Fruit fly (Drosophila melanogaster) whole organism: ENCODE data around the gene CG33654.

Experiments used
- CG8478 ChIP-seq: fragments of >200 bp; optimal IDR thresholded peaks from 2 replicates; lab custom pipeline; 2018; ENCODE audit warnings: inconsistent platforms
- Dll ChIP-seq: fragments of >200 bp; optimal IDR thresholded peaks from 2 replicates; lab custom pipeline; 2017
- EcR ChIP-seq, 2 experiments: fragments of >200 bp; optimal IDR thresholded peaks; 2 replicates each; lab custom pipeline; 2017; ENCODE audit warnings: missing biosample characterization in 2 of 2, missing genetic modification characterization in 2 of 2, missing genetic modification reagents in 2 of 2
- pan ChIP-seq: fragments of >200 bp; optimal IDR thresholded peaks from 2 replicates; lab custom pipeline; 2017
- psq ChIP-seq: fragments of >200 bp; optimal IDR thresholded peaks from 2 replicates; lab custom pipeline; 2017
- usp ChIP-seq: fragments of >200 bp; optimal IDR thresholded peaks from 2 replicates; lab custom pipeline; 2017; ENCODE audit warnings: missing biosample characterization, missing genetic modification characterization, mixed read lengths

Gene CG33654

DNA sequence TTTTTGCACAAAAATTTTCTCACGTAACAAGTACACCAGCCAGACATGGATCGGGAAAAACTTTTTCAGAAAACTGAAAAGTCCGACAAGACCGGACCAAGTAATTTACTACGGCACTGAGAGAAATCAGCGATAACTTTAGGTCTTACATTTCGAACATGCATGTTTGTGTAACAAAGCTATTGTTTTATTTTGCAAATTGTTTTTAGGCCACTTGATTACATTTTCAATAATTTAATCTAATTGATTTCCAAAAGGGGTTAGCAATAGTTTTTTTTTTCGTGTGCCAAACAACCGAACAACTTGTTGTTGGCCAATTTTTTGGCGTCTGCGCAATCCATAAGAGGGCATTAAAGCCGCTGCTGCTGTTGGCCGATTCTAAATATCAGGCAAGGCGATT is 30.1 kb upstream of the CG33654 start:
- TF ChIP-seq usp (no peak), Dll (no peak), psq (no peak), pan (no peak), CG8478 (lab: Kevin White, UChicago) (no peak), EcR (GFP tag; optimal IDR thresholded peaks at IDR 0.05; lab: Kevin White, UChicago) (no peak)

DNA sequence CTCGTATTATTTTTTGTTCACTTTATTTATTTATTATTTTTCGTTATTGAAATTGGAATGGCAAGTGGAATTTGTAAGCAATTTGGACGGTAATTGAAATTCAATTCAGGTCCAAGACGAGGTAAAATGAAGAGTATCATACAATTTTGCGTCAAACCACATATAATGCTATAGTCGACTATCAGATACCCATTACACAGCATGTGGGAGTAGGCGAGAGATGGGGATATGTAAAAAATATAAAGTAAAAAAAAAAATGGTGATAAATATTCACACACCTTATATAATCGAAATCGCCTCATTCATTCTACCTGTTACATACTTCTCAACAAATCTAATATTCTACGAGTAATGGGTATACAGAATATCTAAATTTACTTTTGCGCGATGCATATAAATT is 29.2 kb upstream of the CG33654 start:
- no peak for TF ChIP-seq CG8478 (lab: Kevin White, UChicago)
- no peak for TF ChIP-seq psq
- TF ChIP-seq pan, result no peak
- no peak for TF ChIP-seq usp
- no peak for TF ChIP-seq EcR (GFP tag; optimal IDR thresholded peaks at IDR 0.05; lab: Kevin White, UChicago)
- TF ChIP-seq Dll, result no peak

DNA sequence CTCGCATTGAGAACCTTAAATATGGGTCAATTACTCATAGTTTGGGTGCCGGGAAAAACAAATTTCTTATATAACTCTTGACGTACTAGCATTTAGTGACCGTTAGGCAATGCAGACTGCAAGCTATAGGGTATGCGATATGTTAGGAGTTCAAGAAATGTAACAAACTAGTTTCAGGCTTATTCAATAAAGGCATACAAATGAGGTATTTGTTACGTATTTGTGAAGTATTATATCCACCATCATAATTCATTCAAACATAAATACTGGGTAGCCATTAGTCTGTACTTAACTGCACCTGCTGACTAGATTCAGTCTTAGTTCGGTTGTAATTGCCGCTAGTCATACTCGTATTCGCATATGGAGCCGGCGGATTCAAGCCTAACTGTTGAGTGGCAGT is 25.2 kb upstream of the CG33654 start:
- TF ChIP-seq CG8478 (lab: Kevin White, UChicago), result no peak
- no peak for TF ChIP-seq usp
- no peak for TF ChIP-seq EcR (GFP tag; optimal IDR thresholded peaks at IDR 0.05; lab: Kevin White, UChicago)
- no peak for TF ChIP-seq Dll
- TF ChIP-seq pan, result no peak
- no peak for TF ChIP-seq psq

DNA sequence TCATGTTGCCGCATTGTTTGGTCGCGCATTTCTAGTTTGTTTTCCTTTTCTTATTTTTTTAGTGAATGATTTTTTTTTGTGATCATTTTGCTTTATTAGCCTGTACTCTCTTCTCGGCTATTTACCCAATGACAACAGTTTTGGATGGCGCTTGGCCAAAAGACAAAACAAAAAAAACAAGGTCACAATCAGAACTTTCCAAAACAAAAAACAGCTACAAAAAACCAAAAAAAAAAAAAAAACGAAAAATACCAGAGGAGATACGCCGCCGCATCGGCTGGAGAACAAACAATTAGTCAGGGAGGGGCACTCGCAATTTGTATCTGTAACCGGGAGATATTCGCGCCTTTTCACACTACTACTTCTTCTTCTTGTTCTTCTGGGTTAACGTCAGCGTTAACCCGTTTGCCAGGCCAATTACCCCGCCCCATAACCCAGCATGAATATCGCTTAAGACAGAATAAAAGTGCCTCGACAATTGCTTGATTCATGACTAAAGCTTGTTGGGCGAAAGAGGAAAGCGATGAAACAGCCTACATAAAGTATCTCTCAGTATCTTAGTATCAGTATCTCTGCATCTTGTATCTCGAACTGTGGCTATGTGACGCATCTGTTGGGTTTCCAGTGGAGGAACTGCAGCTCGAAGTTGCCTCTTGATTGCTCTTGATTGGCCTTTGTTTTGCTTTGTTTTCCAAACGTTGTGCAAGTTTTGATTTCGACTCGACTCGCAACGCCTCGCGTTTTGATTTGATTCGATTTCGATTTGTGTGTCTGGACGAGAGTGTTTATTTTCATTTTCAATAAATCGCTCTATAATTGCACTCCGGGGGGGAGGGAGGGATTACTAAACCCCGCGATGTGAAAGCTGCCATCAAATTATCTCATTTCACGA is 24.1 kb upstream of the CG33654 start:
- no peak for TF ChIP-seq EcR (GFP tag; optimal IDR thresholded peaks at IDR 0.05; lab: Kevin White, UChicago)
- no peak for TF ChIP-seq CG8478 (lab: Kevin White, UChicago)
- no peak for TF ChIP-seq Dll
- TF ChIP-seq usp, result no peak
- no peak for TF ChIP-seq psq
- no peak for TF ChIP-seq pan

- TF ChIP-seq psq, result no peak
- TF ChIP-seq usp, result no peak
- TF ChIP-seq pan, result no peak
- TF ChIP-seq CG8478 (lab: Kevin White, UChicago), result no peak
- no peak for TF ChIP-seq Dll
Observed at dm6 chr3R:9605084-9605483, 22.1 kb upstream of the CG33654 start.

- TF ChIP-seq Dll (no peak), pan (no peak), CG8478 (lab: Kevin White, UChicago) (no peak), usp (no peak), EcR (GFP tag; optimal IDR thresholded peaks at IDR 0.05; lab: Kevin White, UChicago) (no peak), psq (no peak)
Observed at dm6 chr3R:9604445-9605020, 21.5 kb upstream of the CG33654 start.

dm6 chr3R:9603022-9603942 is 20.3 kb upstream of the CG33654 start:
- TF ChIP-seq Dll, result no peak
- TF ChIP-seq CG8478 (lab: Kevin White, UChicago), result no peak
- no peak for TF ChIP-seq usp
- no peak for TF ChIP-seq EcR (GFP tag; optimal IDR thresholded peaks at IDR 0.05; lab: Kevin White, UChicago)
- TF ChIP-seq pan, result no peak
- no peak for TF ChIP-seq psq

dm6 chr3R:9601949-9602348 is 18.9 kb upstream of the CG33654 start:
- TF ChIP-seq EcR (GFP tag; optimal IDR thresholded peaks at IDR 0.05; lab: Kevin White, UChicago), result no peak
- no peak for TF ChIP-seq pan
- TF ChIP-seq CG8478 (lab: Kevin White, UChicago), result no peak
- no peak for TF ChIP-seq psq
- no peak for TF ChIP-seq usp
- no peak for TF ChIP-seq Dll

- TF ChIP-seq CG8478 (lab: Kevin White, UChicago) (no peak), Dll (no peak), psq (no peak), pan (no peak), EcR (GFP tag; optimal IDR thresholded peaks at IDR 0.05; lab: Kevin White, UChicago) (no peak), usp (no peak)
Observed at dm6 chr3R:9600558-9600959, 17.5 kb upstream of the CG33654 start.

dm6 chr3R:9598099-9598498 is 15.1 kb upstream of the CG33654 start:
- TF ChIP-seq pan, result no peak
- TF ChIP-seq usp, result no peak
- no peak for TF ChIP-seq EcR (GFP tag; optimal IDR thresholded peaks at IDR 0.05; lab: Kevin White, UChicago)
- TF ChIP-seq CG8478 (lab: Kevin White, UChicago), result no peak
- TF ChIP-seq Dll, result no peak
- TF ChIP-seq psq, result no peak

DNA sequence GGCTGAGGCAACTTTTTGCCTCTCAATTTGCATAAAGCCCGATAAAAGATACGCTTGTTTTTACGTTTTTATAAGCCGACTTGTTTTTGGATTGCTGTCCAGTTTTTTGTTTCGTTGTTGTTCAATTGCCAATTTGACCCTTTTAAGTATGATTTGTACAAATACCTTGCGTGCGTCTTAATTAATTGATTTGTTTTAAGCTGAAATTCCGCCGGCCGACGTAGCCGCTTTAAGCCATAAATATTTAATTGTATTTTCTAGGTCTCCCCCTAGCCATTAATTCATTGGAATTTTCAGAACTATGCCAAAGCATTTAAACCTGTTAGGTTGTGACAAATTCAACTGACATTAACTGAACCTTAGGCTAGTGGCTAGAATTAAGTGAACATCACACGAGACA is 13.6 kb upstream of the CG33654 start:
- TF ChIP-seq Dll (no peak), CG8478 (lab: Kevin White, UChicago) (no peak)

DNA sequence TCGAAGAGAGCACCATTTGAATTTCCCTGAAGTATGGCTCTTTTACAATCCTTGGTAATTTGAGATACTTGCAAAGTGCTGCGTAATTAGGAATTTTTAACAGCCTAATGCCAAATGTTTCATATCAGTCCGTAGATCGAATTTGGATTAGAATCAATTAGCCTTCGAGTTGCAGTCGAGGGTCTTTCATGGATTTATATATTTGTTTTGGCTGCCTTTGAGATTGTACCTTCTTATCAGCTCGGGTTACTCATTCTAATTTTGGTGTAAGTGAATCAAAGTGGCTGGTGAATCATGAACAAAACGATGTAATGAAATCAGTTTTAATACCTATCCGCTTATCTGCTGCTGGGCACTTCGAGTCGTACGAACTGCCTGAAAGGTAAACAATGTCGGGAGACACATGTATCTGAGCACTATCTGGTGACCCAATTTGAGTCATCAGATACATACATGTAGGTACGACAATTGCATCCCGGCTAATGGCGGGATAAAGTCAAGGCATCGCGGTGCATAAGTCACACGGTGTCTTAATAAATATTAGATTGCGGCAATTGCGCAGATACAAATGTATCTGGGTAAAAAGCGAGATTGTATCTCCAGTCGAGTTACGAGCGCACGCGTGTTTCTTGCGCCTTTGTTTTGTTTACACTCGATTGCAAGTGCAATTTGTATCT is 12.8 kb upstream of the CG33654 start:
- TF ChIP-seq pan (no peak), psq (no peak), Dll (no peak), CG8478 (lab: Kevin White, UChicago) (no peak), usp (no peak)
